Worm (Caenorhabditis elegans) whole organism, young adult: ENCODE data around the gene R10H10.3.

Source experiments
- F49E8.2 ChIP-seq: sonication (generic microtip); optimal IDR thresholded peaks from 3 replicates; lab custom pipeline; 2017; ENCODE audit warnings: missing genetic modification characterization, mild to moderate bottlenecking, missing compliant biosample characterization, antibody characterized with exemption, moderate library complexity; ENCODE audit not compliant: insufficient read depth
- F57A8.1 ChIP-seq: fragments of 200-800 bp; sonication (Bioruptor generic); optimal IDR thresholded peaks from 2 replicates; lab custom pipeline; 2018; ENCODE audit warnings: mild to moderate bottlenecking, missing genetic modification characterization, moderate library complexity, missing compliant biosample characterization
- Y79H2A.3 ChIP-seq: fragments of 200-800 bp; sonication (Bioruptor generic); conservative IDR thresholded peaks from 2 replicates; pipeline ENCODE4 v1.3.6; 2022; ENCODE audit warnings: missing genetic modification reagents, missing genetic modification characterization, missing compliant biosample characterization
- athp-1 ChIP-seq: sonication (generic microtip); optimal IDR thresholded peaks from 2 replicates; lab custom pipeline; 2017; ENCODE audit warnings: mild to moderate bottlenecking, missing genetic modification characterization, missing compliant biosample characterization
- chd-7 ChIP-seq: sonication (generic microtip); optimal IDR thresholded peaks from 2 replicates; lab custom pipeline; 2016; ENCODE audit warnings: mild to moderate bottlenecking, missing genetic modification characterization, moderate library complexity, missing compliant biosample characterization
- fkh-3 ChIP-seq: sonication (generic microtip); optimal IDR thresholded peaks from 2 replicates; lab custom pipeline; 2016; ENCODE audit warnings: mild to moderate bottlenecking, missing genetic modification characterization, missing compliant biosample characterization
- madf-10 ChIP-seq: sonication (generic microtip); optimal IDR thresholded peaks from 2 replicates; lab custom pipeline; 2016; ENCODE audit warnings: mild to moderate bottlenecking, missing genetic modification characterization, missing compliant biosample characterization
- mxl-1 ChIP-seq: sonication (generic microtip); optimal IDR thresholded peaks from 2 replicates; lab custom pipeline; 2016; ENCODE audit warnings: missing genetic modification characterization, missing compliant biosample characterization

- TF ChIP-seq F49E8.2 (tag; lab: Kevin White, UChicago): no peak
- TF ChIP-seq Y79H2A.3 (GFP tag; lab: Robert Waterston, UW): no peak
- no peak for TF ChIP-seq F57A8.1 (GFP tag; lab: Kevin White, UChicago)
- TF ChIP-seq fkh-3 (tag; lab: Kevin White, UChicago): no peak
- TF ChIP-seq mxl-1: no peak
- TF ChIP-seq chd-7 (tag; lab: Kevin White, UChicago): no peak
- no peak for TF ChIP-seq athp-1 (tag; lab: Kevin White, UChicago)
- TF ChIP-seq madf-10 (tag; lab: Kevin White, UChicago): no peak
These were observed 29.5 kb downstream of the R10H10.3 start, which contains the start of gene F13B12.6 for ce11 chrIV:10417781-10418180.
